ENCODE assay signal across 3 fruit fly cellular contexts in the genomic region with DNA sequence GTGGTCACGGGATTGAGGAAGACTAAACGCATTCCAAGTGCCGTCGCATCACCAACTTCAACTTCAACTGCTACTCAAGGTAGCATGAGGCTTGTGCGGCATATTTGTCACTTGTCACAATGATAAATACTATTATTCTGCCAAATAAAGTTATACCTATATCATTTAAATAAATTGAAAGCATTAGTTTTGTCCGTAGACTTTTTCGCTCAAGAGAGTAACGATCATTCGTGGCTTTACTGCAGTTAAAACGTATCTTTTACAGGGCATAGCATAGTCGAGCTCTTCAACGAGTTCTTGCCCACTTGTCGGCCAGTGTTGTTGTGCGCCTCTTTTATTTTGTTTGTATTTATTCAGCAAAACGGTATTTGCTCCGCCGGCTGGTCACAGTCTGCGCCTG.
A peak's percentile ranks its signal among the peaks of the same experiment; 100 is the strongest.
TF ChIP-seq lines count a peak whose summit lies in the region.

No protein-coding gene starts in this region.

- TF ChIP-seq CTCF in whole organism, embryonic (GFP tag; optimal IDR thresholded peaks at IDR 0.05; lab: Kevin White, UChicago): no peak

TF ChIP-seq in whole organism, embryonic, 481 proteins besides CTCF, POLR2A, EP300 and RAD21 (continues in another document):
- no peak for TF ChIP-seq Mrtf (GFP tag; IDR thresholded peaks at IDR 0.05; lab: Robert Waterston, UW)
- no peak for TF ChIP-seq tll (GFP tag; optimal IDR thresholded peaks at IDR 0.05; lab: Kevin White, UChicago)
- TF ChIP-seq cg (GFP tag; optimal IDR thresholded peaks at IDR 0.05; lab: Kevin White, UChicago): no peak
- no peak for TF ChIP-seq slp2 (GFP tag; optimal IDR thresholded peaks at IDR 0.05; lab: Kevin White, UChicago)
- TF ChIP-seq CG10209 (GFP tag; optimal IDR thresholded peaks at IDR 0.05; lab: Kevin White, UChicago): no peak
- peak; percentile 2 for TF ChIP-seq Oli (tag; optimal IDR thresholded peaks at IDR 0.05; lab: Kevin White, UChicago)
- no peak for TF ChIP-seq zen (tag; optimal IDR thresholded peaks at IDR 0.05; lab: Kevin White, UChicago)
- peak; percentile 7 for TF ChIP-seq CG9727 (GFP tag; optimal IDR thresholded peaks at IDR 0.05; lab: Kevin White, UChicago)
- TF ChIP-seq HLH3B (GFP tag; IDR thresholded peaks at IDR 0.05; lab: Robert Waterston, UW): no peak
- no peak for TF ChIP-seq CG15073 (GFP tag; optimal IDR thresholded peaks at IDR 0.05; lab: Kevin White, UChicago)
- peak; percentile 51; the same call in 1 of the 3 replicates for TF ChIP-seq row (GFP tag; IDR thresholded peaks at IDR 0.05; lab: Robert Waterston, UW)
- TF ChIP-seq MESR4 (GFP tag; optimal IDR thresholded peaks at IDR 0.05; lab: Kevin White, UChicago): no peak
- TF ChIP-seq h (optimal IDR thresholded peaks at IDR 0.05; lab: Kevin White, UChicago): no peak
- TF ChIP-seq Ets65A (GFP tag; lab: Kevin White, UChicago): peak; percentile 50
- TF ChIP-seq Sox102F (GFP tag; optimal IDR thresholded peaks at IDR 0.05; lab: Kevin White, UChicago): peak; percentile 18
- no peak for TF ChIP-seq CG32532 (GFP tag; IDR thresholded peaks at IDR 0.05; lab: Robert Waterston, UW)
- no peak for TF ChIP-seq Hr78 (GFP tag; optimal IDR thresholded peaks at IDR 0.05; lab: Kevin White, UChicago)
- no peak for TF ChIP-seq Hr3 (GFP tag; optimal IDR thresholded peaks at IDR 0.05; lab: Kevin White, UChicago)
- no peak for TF ChIP-seq CG3407 (GFP tag; optimal IDR thresholded peaks at IDR 0.05; lab: Kevin White, UChicago)
- no peak for TF ChIP-seq pum (GFP tag; optimal IDR thresholded peaks at IDR 0.05; lab: Kevin White, UChicago)
- TF ChIP-seq Doc3 (GFP tag; IDR thresholded peaks at IDR 0.05; lab: Robert Waterston, UW; ENCODE audit: partially characterized antibody): no peak
- TF ChIP-seq sens (GFP tag; lab: Kevin White, UChicago): peak; percentile 56
- no peak for TF ChIP-seq CG4360 (GFP tag; IDR thresholded peaks at IDR 0.05; lab: Robert Waterston, UW)
- peak in 1 of 2 experiments; percentile 37 for TF ChIP-seq bsh (GFP tag; optimal IDR thresholded peaks at IDR 0.05; lab: Kevin White, UChicago)
- TF ChIP-seq CG10654 (GFP tag; optimal IDR thresholded peaks at IDR 0.05; lab: Kevin White, UChicago): no peak
- no peak for TF ChIP-seq insv (GFP tag; optimal IDR thresholded peaks at IDR 0.05; lab: Kevin White, UChicago)
- no peak for TF ChIP-seq CG16779 (GFP tag; IDR thresholded peaks at IDR 0.05; lab: Robert Waterston, UW)
- no peak for TF ChIP-seq pita (GFP tag; optimal IDR thresholded peaks at IDR 0.05; lab: Kevin White, UChicago)
- TF ChIP-seq chif (GFP tag; optimal IDR thresholded peaks at IDR 0.05; lab: Kevin White, UChicago): no peak
- peak; percentile 7 for TF ChIP-seq CG14710 (tag; optimal IDR thresholded peaks at IDR 0.05; lab: Kevin White, UChicago)

TF ChIP-seq in whole organism, prepupa, 60 proteins besides CTCF, POLR2A, EP300 and RAD21 (continues in another document):
- TF ChIP-seq Eip93F (GFP tag; optimal IDR thresholded peaks at IDR 0.05; lab: Kevin White, UChicago) (no peak), Blimp-1 (GFP tag; optimal IDR thresholded peaks at IDR 0.05; lab: Kevin White, UChicago) (no peak), CG16779 (tag; optimal IDR thresholded peaks at IDR 0.05; lab: Kevin White, UChicago) (no peak), salr (GFP tag; optimal IDR thresholded peaks at IDR 0.05; lab: Kevin White, UChicago) (peak in 1 of 2 experiments; percentile 3), acj6 (GFP tag; optimal IDR thresholded peaks at IDR 0.05; lab: Kevin White, UChicago) (peak; percentile 17), svp (GFP tag; lab: Kevin White, UChicago) (no peak), CG6276 (GFP tag; optimal IDR thresholded peaks at IDR 0.05; lab: Kevin White, UChicago) (peak; percentile 39), CG6163 (GFP tag; IDR thresholded peaks at IDR 0.05; lab: Robert Waterston, UW) (peak; percentile 45; the same call in 2 of the 3 replicates), fd85E (GFP tag; optimal IDR thresholded peaks at IDR 0.05; lab: Kevin White, UChicago) (no peak), CG3032 (tag; optimal IDR thresholded peaks at IDR 0.05; lab: Kevin White, UChicago) (no peak), pdm3 (GFP tag; optimal IDR thresholded peaks at IDR 0.05; lab: Kevin White, UChicago) (peak; percentile 51), OdsH (GFP tag; optimal IDR thresholded peaks at IDR 0.05; lab: Kevin White, UChicago) (peak; percentile 53), Smox (GFP tag; optimal IDR thresholded peaks at IDR 0.05; lab: Kevin White, UChicago) (no peak), net (GFP tag; optimal IDR thresholded peaks at IDR 0.05; lab: Kevin White, UChicago) (peak; percentile 2), spab (GFP tag; optimal IDR thresholded peaks at IDR 0.05; lab: Kevin White, UChicago) (no peak), CG3919 (GFP tag; optimal IDR thresholded peaks at IDR 0.05; lab: Kevin White, UChicago) (peak; percentile 31), CG11762 (GFP tag; optimal IDR thresholded peaks at IDR 0.05; lab: Kevin White, UChicago; ENCODE audit: insufficient read depth) (no peak), Sox102F (GFP tag; optimal IDR thresholded peaks at IDR 0.05; lab: Kevin White, UChicago) (peak; percentile 8), CG32006 (GFP tag; optimal IDR thresholded peaks at IDR 0.05; lab: Kevin White, UChicago) (peak; percentile 77), Lpt (GFP tag; optimal IDR thresholded peaks at IDR 0.05; lab: Kevin White, UChicago) (peak; percentile 38), CG31627 (GFP tag; optimal IDR thresholded peaks at IDR 0.05; lab: Kevin White, UChicago) (peak; percentile 14), CG4318 (GFP tag; optimal IDR thresholded peaks at IDR 0.05; lab: Kevin White, UChicago) (peak; percentile 38), Sox15 (GFP tag; optimal IDR thresholded peaks at IDR 0.05; lab: Kevin White, UChicago) (no peak), fkh (GFP tag; optimal IDR thresholded peaks at IDR 0.05; lab: Kevin White, UChicago) (peak; percentile 32), dac (GFP tag; optimal IDR thresholded peaks at IDR 0.05; lab: Kevin White, UChicago) (peak; percentile 45), Sox14 (GFP tag; optimal IDR thresholded peaks at IDR 0.05; lab: Kevin White, UChicago) (peak; percentile 7), Eip78C (GFP tag; lab: Kevin White, UChicago) (peak; percentile 66), ss (GFP tag; optimal IDR thresholded peaks at IDR 0.05; lab: Kevin White, UChicago) (no peak), Hr4 (GFP tag; optimal IDR thresholded peaks at IDR 0.05; lab: Kevin White, UChicago) (peak; percentile 25), CG15336 (GFP tag; IDR thresholded peaks at IDR 0.05; lab: Robert Waterston, UW) (peak; percentile 77), eg (GFP tag; IDR thresholded peaks at IDR 0.05; lab: Robert Waterston, UW) (peak; percentile 52; the same call in 1 of the 3 replicates)

TF ChIP-seq in whole organism, pupa, 21 proteins besides CTCF, POLR2A, EP300 and RAD21:
- no peak for TF ChIP-seq CG13204 (GFP tag; optimal IDR thresholded peaks at IDR 0.05; lab: Kevin White, UChicago)
- no peak for TF ChIP-seq Snoo (tag; optimal IDR thresholded peaks at IDR 0.05; lab: Kevin White, UChicago)
- no peak for TF ChIP-seq rn (GFP tag; IDR thresholded peaks at IDR 0.05; lab: Robert Waterston, UW)
- TF ChIP-seq CG15710 (tag; optimal IDR thresholded peaks at IDR 0.05; lab: Kevin White, UChicago): no peak
- no peak for TF ChIP-seq CG12605 (GFP tag; IDR thresholded peaks at IDR 0.05; lab: Robert Waterston, UW)
- TF ChIP-seq Pif1A (GFP tag; optimal IDR thresholded peaks at IDR 0.05; lab: Kevin White, UChicago): peak; percentile 32
- no peak for TF ChIP-seq D1 (tag; optimal IDR thresholded peaks at IDR 0.05; lab: Kevin White, UChicago)
- peak; percentile 54; the same call in 1 of the 3 replicates for TF ChIP-seq CG4496 (GFP tag; IDR thresholded peaks at IDR 0.05; lab: Robert Waterston, UW)
- no peak for TF ChIP-seq CG17806 (tag; optimal IDR thresholded peaks at IDR 0.05; lab: Kevin White, UChicago)
- TF ChIP-seq CG14655 (GFP tag; optimal IDR thresholded peaks at IDR 0.05; lab: Kevin White, UChicago): peak; percentile 74
- TF ChIP-seq gl (tag; optimal IDR thresholded peaks at IDR 0.05; lab: Kevin White, UChicago): no peak
- TF ChIP-seq CG8159 (tag; optimal IDR thresholded peaks at IDR 0.05; lab: Kevin White, UChicago): no peak
- no peak for TF ChIP-seq EcR (GFP tag; optimal IDR thresholded peaks at IDR 0.05; lab: Kevin White, UChicago)
- TF ChIP-seq CG10348 (GFP tag; IDR thresholded peaks at IDR 0.05; lab: Robert Waterston, UW): no peak
- peak; percentile 50 for TF ChIP-seq Ets98B (GFP tag; IDR thresholded peaks at IDR 0.05; lab: Robert Waterston, UW)
- TF ChIP-seq Pif1B (GFP tag; optimal IDR thresholded peaks at IDR 0.05; lab: Kevin White, UChicago): peak; percentile 17
- no peak for TF ChIP-seq CG9948 (tag; optimal IDR thresholded peaks at IDR 0.05; lab: Kevin White, UChicago)
- no peak for TF ChIP-seq CG32121 (GFP tag; IDR thresholded peaks at IDR 0.05; lab: Robert Waterston, UW)
- TF ChIP-seq CG34367 (tag; optimal IDR thresholded peaks at IDR 0.05; lab: Kevin White, UChicago): no peak
- peak; percentile 49; the same call in 2 of the 3 replicates for TF ChIP-seq fd96Ca (GFP tag; IDR thresholded peaks at IDR 0.05; lab: Robert Waterston, UW)
- peak; percentile 73 for TF ChIP-seq CG8301 (tag; optimal IDR thresholded peaks at IDR 0.05; lab: Kevin White, UChicago)

Comparison
In these comparisons a context has a peak if more than half of its experiments do, and no peak if none do; other contexts are left out.
1. Of the 7 proteins assayed by ChIP-seq in both whole organism, embryonic and whole organism, prepupa: peak only in whole organism, embryonic: Blimp-1; only in whole organism, prepupa: Hr39 and Lpt; in both: Sox102F; in neither: 3.